Worm (Caenorhabditis elegans) whole organism, L4/young adult: ENCODE results near the gene cpg-1.

Source experiments
- W03F9.2 ChIP-seq: fragments of 150-350 bp; optimal IDR thresholded peaks from 2 replicates; lab custom pipeline; 2014; ENCODE audit warnings: missing biosample characterization, missing genetic modification characterization
- dao-5 ChIP-seq: sonication (generic microtip); optimal IDR thresholded peaks from 2 replicates; lab custom pipeline; 2016; ENCODE audit warnings: missing genotype, missing genetic modification characterization, moderate library complexity, missing compliant biosample characterization
- him-1 ChIP-seq: sonication (generic microtip); optimal IDR thresholded peaks from 2 replicates; lab custom pipeline; 2016; ENCODE audit warnings: missing genotype, missing genetic modification reagents, missing genetic modification characterization, missing compliant biosample characterization

DNA sequence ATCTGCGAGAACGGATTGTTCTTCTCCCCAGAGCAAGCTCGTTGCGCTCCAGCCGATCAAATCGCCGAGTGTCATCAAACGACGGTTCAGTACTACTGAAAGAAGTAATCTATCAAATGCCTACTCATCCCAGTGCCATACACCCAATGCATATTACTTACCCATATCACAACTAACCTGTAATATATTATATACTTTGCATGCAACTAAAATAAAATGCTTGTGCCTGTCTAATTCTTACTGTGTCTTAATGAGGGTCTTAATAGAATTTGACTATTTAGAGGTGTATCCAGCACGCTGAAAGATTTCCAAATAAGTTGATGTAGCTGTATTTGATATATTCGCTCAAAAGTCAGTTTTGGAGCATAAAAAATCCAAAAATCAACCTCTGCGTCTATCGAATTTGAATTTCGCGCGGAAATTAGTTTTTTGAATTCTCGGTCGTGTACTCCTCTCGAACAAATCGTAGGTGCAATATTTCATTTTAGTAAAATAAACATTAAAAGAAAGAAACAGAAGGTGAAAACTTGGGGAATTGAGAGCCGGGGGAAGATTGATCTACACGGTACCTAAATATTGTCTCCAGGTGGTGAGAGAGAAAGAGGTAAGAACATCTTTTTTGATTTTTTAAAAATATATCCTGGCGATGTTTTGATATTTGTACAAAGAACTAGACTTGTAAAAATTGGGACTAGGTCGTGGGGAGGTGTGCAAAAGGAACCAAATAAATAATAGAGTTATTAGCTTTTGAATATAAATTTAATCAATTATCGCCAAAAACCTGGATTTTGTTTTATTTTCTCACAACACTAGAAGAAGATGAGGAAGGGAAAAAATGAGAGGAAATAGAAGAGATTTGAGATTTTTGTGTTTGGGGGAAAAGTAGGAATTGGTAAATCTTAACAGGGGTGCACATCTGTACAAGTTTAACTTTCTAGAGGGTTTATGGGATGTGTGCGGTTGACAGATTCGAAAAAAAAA is 2.3 kb downstream of the cpg-1 start:
- TF ChIP-seq him-1, result peak; percentile 25
- TF ChIP-seq dao-5 (tag; lab: Kevin White, UChicago), result no peak
- TF ChIP-seq W03F9.2 (tag; lab: Kevin White, UChicago), result no peak
